Worm (Caenorhabditis elegans): ENCODE results near the gene gipc-1.

DNA sequence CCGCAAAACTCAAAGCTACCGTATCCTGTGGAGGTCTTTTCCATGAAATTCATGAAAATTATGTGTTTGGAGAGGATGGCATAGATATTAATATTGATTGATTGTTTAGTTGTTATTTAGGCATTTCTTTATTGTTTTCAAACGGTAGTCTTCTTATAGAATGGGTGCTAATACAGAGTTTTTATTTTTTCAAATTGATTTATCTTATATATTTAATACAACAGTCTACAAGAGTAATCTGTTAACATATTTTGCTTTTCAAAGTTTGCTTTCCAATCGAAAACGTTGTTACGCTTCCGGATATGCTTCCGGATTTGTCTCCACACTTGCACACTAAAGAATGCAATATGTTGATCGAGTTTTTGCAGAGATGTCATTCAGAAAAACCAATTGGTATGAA lies 3.8 kb upstream of the gipc-1 start, which contains the start of gene C35D10.17:
- no peak for TF ChIP-seq let-526 (GFP tag; IDR thresholded peaks at IDR 0.05)
- no peak for TF ChIP-seq cebp-2 (GFP tag; IDR thresholded peaks at IDR 0.05)

Data from whole organism, young adult.